Worm (Caenorhabditis elegans) whole organism, L1 larva: ENCODE results near the gene lrpc-1.

Experiments used
- C16A3.4 ChIP-seq: fragments of 150-350 bp; optimal IDR thresholded peaks from 2 replicates; lab custom pipeline; 2014; ENCODE audit warnings: missing biosample characterization, missing genetic modification characterization
- F16B12.6 ChIP-seq: fragments of 150-350 bp; optimal IDR thresholded peaks from 2 replicates; lab custom pipeline; 2014; ENCODE audit warnings: missing biosample characterization, missing genetic modification characterization
- alr-1 ChIP-seq: fragments of 200-800 bp; sonication (Bioruptor generic); optimal IDR thresholded peaks from 2 replicates; lab custom pipeline; 2018; ENCODE audit warnings: borderline replicate concordance, mild to moderate bottlenecking, missing genetic modification characterization, missing compliant biosample characterization
- ama-1 ChIP-seq: fragments of 150-350 bp; optimal IDR thresholded peaks from 2 replicates; lab custom pipeline; 2014
- blmp-1 ChIP-seq: fragments of 150-350 bp; optimal IDR thresholded peaks from 2 replicates; lab custom pipeline; 2014; ENCODE audit warnings: missing biosample characterization, missing genetic modification characterization
- ceh-63 ChIP-seq: fragments of 200-800 bp; sonication (Bioruptor generic); optimal IDR thresholded peaks from 2 replicates; lab custom pipeline; 2018; ENCODE audit warnings: mild to moderate bottlenecking, missing genetic modification characterization, missing compliant biosample characterization
- ceh-82 ChIP-seq, 3 experiments: fragments of 150-350 bp in 1 of 3; sonication (generic microtip) in 2 of 3; optimal IDR thresholded peaks; 2 replicates each; lab custom pipeline; 2014 to 2017; ENCODE audit warnings: missing biosample characterization in 3 of 3, missing genetic modification characterization in 3 of 3
- ceh-90 ChIP-seq: sonication (generic microtip); optimal IDR thresholded peaks from 2 replicates; lab custom pipeline; 2016; ENCODE audit warnings: missing genetic modification characterization, missing compliant biosample characterization
- dpl-1 ChIP-seq, 3 experiments: fragments of 150-350 bp in 2 of 3; sonication (generic microtip) in 1 of 3; optimal IDR thresholded peaks; 2 replicates each; lab custom pipeline; 2014 to 2017; ENCODE audit warnings: missing biosample characterization in 3 of 3, missing genetic modification characterization in 3 of 3, missing genetic modification reagents in 3 of 3
- dsc-1 ChIP-seq: sonication (generic microtip); optimal IDR thresholded peaks from 2 replicates; lab custom pipeline; 2016; ENCODE audit warnings: mild to moderate bottlenecking, missing genetic modification characterization, missing compliant biosample characterization
- efl-1 ChIP-seq, 4 experiments: fragments of 150-350 bp; optimal IDR thresholded peaks in 3 of 4; peaks in 1 of 4; 1 replicate in 1 of 4; 2 replicates in 3 of 4; lab custom pipeline; 2014; ENCODE audit warnings: missing biosample characterization in 2 of 4, missing genetic modification characterization in 2 of 4, missing genetic modification reagents in 2 of 4
- egl-13 ChIP-seq: sonication (generic microtip); optimal IDR thresholded peaks from 2 replicates; lab custom pipeline; 2016; ENCODE audit warnings: missing genotype, missing genetic modification reagents, missing genetic modification characterization, missing compliant biosample characterization
- egl-27 ChIP-seq, 2 experiments: fragments of 150-350 bp in 1 of 2; sonication (generic microtip); optimal IDR thresholded peaks; 3 replicates each; lab custom pipeline; 2017 to 2018; ENCODE audit warnings: missing biosample characterization in 2 of 2, missing genetic modification characterization in 2 of 2, missing genetic modification reagents in 2 of 2
- hlh-4 ChIP-seq: sonication (generic microtip); optimal IDR thresholded peaks from 2 replicates; lab custom pipeline; 2016; ENCODE audit warnings: mild to moderate bottlenecking, missing genetic modification characterization, missing compliant biosample characterization
- lin-15B ChIP-seq: fragments of 150-350 bp; sonication (generic microtip); optimal IDR thresholded peaks from 3 replicates; lab custom pipeline; 2014; ENCODE audit warnings: missing biosample characterization, missing genetic modification characterization
- lin-35 ChIP-seq, 2 experiments: fragments of 150-350 bp; optimal IDR thresholded peaks; 2 replicates each; lab custom pipeline; 2014; ENCODE audit warnings: missing biosample characterization in 2 of 2, missing genetic modification characterization in 2 of 2, missing genetic modification reagents in 2 of 2
- lsy-2 ChIP-seq, 2 experiments: fragments of 150-350 bp; optimal IDR thresholded peaks; 2 replicates each; lab custom pipeline; 2014; ENCODE audit warnings: missing biosample characterization in 2 of 2, missing genetic modification characterization in 2 of 2
- mdl-1 ChIP-seq, 2 experiments: fragments of 150-350 bp; optimal IDR thresholded peaks; 2 replicates each; lab custom pipeline; 2014 to 2017; ENCODE audit warnings: missing biosample characterization in 2 of 2, missing genetic modification characterization in 2 of 2, inconsistent platforms in 1 of 2
- mep-1 ChIP-seq: fragments of 150-350 bp; optimal IDR thresholded peaks from 2 replicates; lab custom pipeline; 2014; ENCODE audit warnings: missing biosample characterization, missing genetic modification characterization
- nhr-12 ChIP-seq: sonication (generic microtip); optimal IDR thresholded peaks from 2 replicates; lab custom pipeline; 2017; ENCODE audit warnings: missing biosample characterization, missing genetic modification characterization
- nhr-19 ChIP-seq: fragments of 200-800 bp; sonication (Bioruptor generic); conservative IDR thresholded peaks from 2 replicates; pipeline ENCODE4 v1.3.6; 2022; ENCODE audit warnings: missing genetic modification characterization, missing compliant biosample characterization
- nhr-20 ChIP-seq: sonication (generic microtip); optimal IDR thresholded peaks from 2 replicates; lab custom pipeline; 2016; ENCODE audit warnings: mild to moderate bottlenecking, missing genetic modification characterization, missing compliant biosample characterization
- nhr-237 ChIP-seq: fragments of 150-350 bp; optimal IDR thresholded peaks from 2 replicates; lab custom pipeline; 2014; ENCODE audit warnings: missing biosample characterization, missing genetic modification characterization
- nhr-71 ChIP-seq: sonication (generic microtip); optimal IDR thresholded peaks from 2 replicates; lab custom pipeline; 2016; ENCODE audit warnings: mild to moderate bottlenecking, missing genetic modification characterization, moderate library complexity, missing compliant biosample characterization
- nhr-76 ChIP-seq: sonication (generic microtip); optimal IDR thresholded peaks from 2 replicates; lab custom pipeline; 2017; ENCODE audit warnings: missing biosample characterization, missing genetic modification characterization
- nhr-85 ChIP-seq: sonication (generic microtip); peaks from one replicate; lab custom pipeline; 2016; ENCODE audit warnings: missing genetic modification characterization, inconsistent platforms, missing compliant biosample characterization
- rnt-1 ChIP-seq: sonication (generic microtip); optimal IDR thresholded peaks from 2 replicates; lab custom pipeline; 2016; ENCODE audit warnings: mild to moderate bottlenecking, missing genetic modification characterization, moderate library complexity, missing compliant biosample characterization
- skn-1 ChIP-seq: fragments of 150-350 bp; optimal IDR thresholded peaks from 2 replicates; lab custom pipeline; 2014; ENCODE audit warnings: missing biosample characterization, missing genetic modification characterization
- snu-23 ChIP-seq: sonication (generic microtip); optimal IDR thresholded peaks from 2 replicates; lab custom pipeline; 2016; ENCODE audit warnings: missing genetic modification characterization, missing compliant biosample characterization
- sup-37 ChIP-seq: fragments of 200-800 bp; sonication (Bioruptor generic); optimal IDR thresholded peaks from 2 replicates; lab custom pipeline; 2018; ENCODE audit warnings: mild to moderate bottlenecking, missing genetic modification characterization, missing compliant biosample characterization
- swsn-7 ChIP-seq: sonication (generic microtip); optimal IDR thresholded peaks from 2 replicates; lab custom pipeline; 2016; ENCODE audit warnings: missing genetic modification characterization, missing compliant biosample characterization
- unc-62 ChIP-seq: fragments of 150-350 bp; optimal IDR thresholded peaks from 2 replicates; lab custom pipeline; 2014; ENCODE audit warnings: missing biosample characterization, missing genetic modification reagents, missing genetic modification characterization
- unc-86 ChIP-seq: sonication (generic microtip); optimal IDR thresholded peaks from 2 replicates; lab custom pipeline; 2016; ENCODE audit warnings: missing genetic modification characterization, missing compliant biosample characterization
- unc-98 ChIP-seq: fragments of 200-800 bp; sonication (Bioruptor generic); IDR thresholded peaks from 2 replicates; pipeline ENCODE4 v1.3.6; 2022; ENCODE audit warnings: missing genetic modification characterization, missing compliant biosample characterization
- xbp-1 ChIP-seq: sonication (generic microtip); optimal IDR thresholded peaks from 2 replicates; lab custom pipeline; 2016; ENCODE audit warnings: missing genetic modification characterization, missing compliant biosample characterization
- zag-1 ChIP-seq: fragments of 150-350 bp; optimal IDR thresholded peaks from 2 replicates; lab custom pipeline; 2014; ENCODE audit warnings: missing biosample characterization, missing genetic modification characterization
- zip-4 ChIP-seq: fragments of 200-800 bp; sonication (Bioruptor generic); optimal IDR thresholded peaks from 2 replicates; lab custom pipeline; 2018; ENCODE audit warnings: mild to moderate bottlenecking, missing genetic modification characterization, moderate library complexity, missing compliant biosample characterization
- ztf-4 ChIP-seq: fragments of 150-350 bp; optimal IDR thresholded peaks from 2 replicates; lab custom pipeline; 2014; ENCODE audit warnings: missing biosample characterization, missing genetic modification characterization

Gene lrpc-1

ce11 chrV:5587042-5587441, 26.0 kb downstream of the lrpc-1 start (continued):
- no peak for TF ChIP-seq mep-1
- no peak for TF ChIP-seq snu-23 (GFP tag; lab: Kevin White, UChicago)
- TF ChIP-seq zag-1, result no peak
- TF ChIP-seq nhr-20 (tag; lab: Kevin White, UChicago), result no peak
- peak in 1 of 3 experiments; percentile 8 for TF ChIP-seq ceh-82 (tag; optimal IDR thresholded peaks at IDR 0.05; lab: Kevin White, UChicago)
- no peak for TF ChIP-seq ama-1 (lab: Kevin White, UChicago)
- no peak for TF ChIP-seq swsn-7 (tag; lab: Kevin White, UChicago)
- no peak for TF ChIP-seq nhr-12 (tag; lab: Kevin White, UChicago)
- no peak for TF ChIP-seq ceh-90 (tag; lab: Kevin White, UChicago)
- TF ChIP-seq zip-4 (GFP tag; lab: Kevin White, UChicago), result no peak
- no peak for TF ChIP-seq ceh-63 (GFP tag; lab: Kevin White, UChicago)
- TF ChIP-seq sup-37, result no peak
- TF ChIP-seq dsc-1 (tag; lab: Kevin White, UChicago), result no peak
- TF ChIP-seq egl-27 (tag; optimal IDR thresholded peaks at IDR 0.05; lab: Kevin White, UChicago), result no peak
- TF ChIP-seq nhr-237, result no peak
- no peak for TF ChIP-seq egl-13
- no peak for TF ChIP-seq nhr-85 (tag; lab: Kevin White, UChicago)
- TF ChIP-seq nhr-76 (tag; lab: Kevin White, UChicago), result no peak
- no peak for TF ChIP-seq unc-62 (GFP tag; lab: Kevin White, UChicago)
- TF ChIP-seq skn-1 (tag; lab: Kevin White, UChicago), result peak; percentile 48
- no peak for TF ChIP-seq xbp-1 (tag; lab: Kevin White, UChicago)
- TF ChIP-seq nhr-19, result 0 out of 2 replicates have a peak, but pooled peaks have one; percentile 11
- TF ChIP-seq F16B12.6, result peak; percentile 35
- no peak for TF ChIP-seq unc-98
- peak; percentile 22 for TF ChIP-seq rnt-1 (tag; lab: Kevin White, UChicago)
- peak in 1 of 2 experiments; percentile 55 for TF ChIP-seq lsy-2 (tag; optimal IDR thresholded peaks at IDR 0.05; lab: Kevin White, UChicago)
- no peak for TF ChIP-seq hlh-4 (tag; lab: Kevin White, UChicago)
- TF ChIP-seq, all 84 proteins: peak for 8

ce11 chrV:5584833-5585232, 28.2 kb downstream of the lrpc-1 start, which contains the start of gene CD4.11:
CD4.11 (plus strand) TSS chrV:5585133.
- no peak for TF ChIP-seq unc-86
- peak; percentile 39 for TF ChIP-seq blmp-1 (tag; lab: Kevin White, UChicago)
- TF ChIP-seq, all 84 proteins: peak for 1

- TF ChIP-seq alr-1 (no peak), blmp-1 (tag; lab: Kevin White, UChicago) (peak; percentile 66), xbp-1 (tag; lab: Kevin White, UChicago) (no peak), sup-37 (no peak), ztf-4 (no peak), C16A3.4 (tag; lab: Kevin White, UChicago) (peak; percentile 48), mep-1 (peak; percentile 55), efl-1 (optimal IDR thresholded peaks at IDR 0.05; lab: Kevin White, UChicago) (peak; percentile 52 to 63), efl-1 (GFP tag; optimal IDR thresholded peaks at IDR 0.05 in 1 of 2; lab: Kevin White, UChicago) (peak; percentile 67 to 93), mdl-1 (tag; optimal IDR thresholded peaks at IDR 0.05; lab: Kevin White, UChicago) (no peak), ceh-82 (tag; optimal IDR thresholded peaks at IDR 0.05; lab: Kevin White, UChicago) (peak in 1 of 3 experiments; percentile 27), nhr-71 (tag; lab: Kevin White, UChicago) (peak; percentile 18), zip-4 (GFP tag; lab: Kevin White, UChicago) (no peak), F16B12.6 (peak; percentile 85), lin-15B (tag; lab: Kevin White, UChicago) (no peak), lin-35 (GFP tag; optimal IDR thresholded peaks at IDR 0.05; lab: Kevin White, UChicago) (peak; percentile 56 to 76), skn-1 (tag; lab: Kevin White, UChicago) (peak; percentile 90), dpl-1 (GFP tag; optimal IDR thresholded peaks at IDR 0.05; lab: Kevin White, UChicago) (peak; percentile 28 to 76 (median 52)), snu-23 (GFP tag; lab: Kevin White, UChicago) (peak; percentile 48), lsy-2 (tag; optimal IDR thresholded peaks at IDR 0.05; lab: Kevin White, UChicago) (peak; percentile 93 to 98)
These were observed 28.7 kb downstream of the lrpc-1 start, which contains the start of gene pas-6 for ce11 chrV:5584293-5584776. pas-6 (minus strand) TSS chrV:5584343.
